Worm (Caenorhabditis elegans) whole organism, midembryonic: ENCODE results near the gene ttll-11.

Experiments
- T22C8.4 ChIP-seq: fragments of 200-800 bp; sonication (Bioruptor generic); IDR thresholded peaks from 2 replicates; pipeline ENCODE4 v1.3.6; 2022; ENCODE audit warnings: missing genetic modification characterization, missing compliant biosample characterization
- flt-1 ChIP-seq: fragments of 200-800 bp; sonication (Bioruptor generic); IDR thresholded peaks from 2 replicates; pipeline ENCODE4 v1.3.6; 2022; ENCODE audit warnings: missing genetic modification characterization, missing compliant biosample characterization

ce11 chrIV:8723720-8724119, 26.2 kb downstream of the ttll-11 start, which contains the start of gene F21D5.9:
- no peak for TF ChIP-seq T22C8.4 (GFP tag; lab: Robert Waterston, UW)
- TF ChIP-seq flt-1 (GFP tag; lab: Robert Waterston, UW) = no peak
